Worm (Caenorhabditis elegans) whole organism, mixed stage, embryonic: ENCODE results near the gene C15C8.4.

Experiments
- bed-3 ChIP-seq: fragments of 200-800 bp; sonication (Bioruptor generic); optimal IDR thresholded peaks from 3 replicates; lab custom pipeline; 2018; ENCODE audit warnings: mild to moderate bottlenecking, missing genetic modification characterization, moderate library complexity, missing compliant biosample characterization
- ceh-43 ChIP-seq: fragments of 200-800 bp; sonication (Bioruptor generic); optimal IDR thresholded peaks from 2 replicates; lab custom pipeline; 2018; ENCODE audit warnings: mild to moderate bottlenecking, missing genetic modification characterization, moderate library complexity, missing compliant biosample characterization
- elt-1 ChIP-seq: sonication (generic microtip); optimal IDR thresholded peaks from 2 replicates; lab custom pipeline; 2017; ENCODE audit warnings: missing genetic modification characterization, mild to moderate bottlenecking, missing compliant biosample characterization, antibody characterized with exemption, moderate library complexity, borderline replicate concordance; ENCODE audit not compliant: insufficient read depth
- lsy-2 ChIP-seq: fragments of 150-350 bp; optimal IDR thresholded peaks from 2 replicates; lab custom pipeline; 2014; ENCODE audit warnings: missing biosample characterization, missing genetic modification characterization
- mls-2 ChIP-seq: sonication (generic microtip); optimal IDR thresholded peaks from 2 replicates; lab custom pipeline; 2016; ENCODE audit warnings: mild to moderate bottlenecking, missing genetic modification characterization, moderate library complexity, missing compliant biosample characterization
- nhr-237 ChIP-seq: fragments of 150-350 bp; optimal IDR thresholded peaks from 2 replicates; lab custom pipeline; 2014; ENCODE audit warnings: missing biosample characterization, missing genetic modification characterization
- nhr-28 ChIP-seq: fragments of 150-350 bp; optimal IDR thresholded peaks from 2 replicates; lab custom pipeline; 2014; ENCODE audit warnings: missing biosample characterization, missing genetic modification characterization
- nhr-76 ChIP-seq: sonication (generic microtip); optimal IDR thresholded peaks from 2 replicates; lab custom pipeline; 2017; ENCODE audit warnings: missing biosample characterization, missing genetic modification characterization
- pha-4 ChIP-seq: fragments of 150-350 bp; optimal IDR thresholded peaks from 2 replicates; lab custom pipeline; 2018; ENCODE audit warnings: missing biosample characterization, missing genetic modification reagents, missing genetic modification characterization
- snpc-4 ChIP-seq: fragments of 150-350 bp; optimal IDR thresholded peaks from 2 replicates; lab custom pipeline; 2014; ENCODE audit warnings: missing biosample characterization, missing genetic modification characterization
- tbx-8 ChIP-seq: fragments of 200-800 bp; sonication (Bioruptor generic); optimal IDR thresholded peaks from 2 replicates; lab custom pipeline; 2018; ENCODE audit warnings: mild to moderate bottlenecking, missing genetic modification characterization, moderate library complexity, missing compliant biosample characterization
- unc-39 ChIP-seq: fragments of 150-350 bp; optimal IDR thresholded peaks from 2 replicates; lab custom pipeline; 2014; ENCODE audit warnings: missing biosample characterization, missing genetic modification characterization
- unc-62 ChIP-seq: fragments of 150-350 bp; optimal IDR thresholded peaks from 2 replicates; lab custom pipeline; 2014; ENCODE audit warnings: missing biosample characterization, missing genetic modification reagents, missing genetic modification characterization
- ztf-11 ChIP-seq: fragments of 150-350 bp; optimal IDR thresholded peaks from 2 replicates; lab custom pipeline; 2014; ENCODE audit warnings: missing biosample characterization, missing genetic modification characterization

DNA sequence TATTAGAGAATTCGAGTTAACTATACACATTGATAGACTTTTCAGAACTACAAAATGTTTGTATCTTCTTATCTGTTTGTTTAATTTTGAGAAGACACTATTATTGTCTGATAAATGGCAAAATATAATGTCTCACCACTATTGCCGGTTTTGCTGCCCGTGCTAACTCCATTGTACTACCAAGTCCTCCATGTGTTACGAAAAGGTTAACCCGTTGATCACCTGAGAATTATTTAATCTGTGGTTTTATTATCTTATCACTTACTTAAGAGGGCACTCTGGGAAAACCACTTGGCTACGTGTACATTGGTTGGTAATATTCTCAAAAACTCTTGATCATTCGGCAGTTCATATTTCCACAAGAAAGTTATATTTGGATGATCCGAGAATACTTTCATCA lies 48.7 kb upstream of the C15C8.4 start:
- TF ChIP-seq elt-1 (tag; lab: Kevin White, UChicago) (no peak), unc-62 (GFP tag; lab: Kevin White, UChicago) (no peak), bed-3 (no peak), tbx-8 (GFP tag; lab: Kevin White, UChicago) (no peak), nhr-76 (tag; lab: Kevin White, UChicago) (no peak), nhr-28 (tag; lab: Kevin White, UChicago) (no peak), nhr-237 (no peak), lsy-2 (no peak), unc-39 (tag; lab: Kevin White, UChicago) (no peak), mls-2 (tag; lab: Kevin White, UChicago) (no peak), snpc-4 (tag; lab: Kevin White, UChicago) (no peak), pha-4 (no peak), ztf-11 (tag; lab: Kevin White, UChicago) (no peak), ceh-43 (GFP tag; lab: Kevin White, UChicago) (no peak)
